Worm (Caenorhabditis elegans) whole organism, L1 larva: ENCODE results near the gene H03G16.1.

Experiments
- C16A3.4 ChIP-seq: fragments of 150-350 bp; optimal IDR thresholded peaks from 2 replicates; lab custom pipeline; 2014; ENCODE audit warnings: missing biosample characterization, missing genetic modification characterization
- ces-1 ChIP-seq: fragments of 150-350 bp; optimal IDR thresholded peaks from 2 replicates; lab custom pipeline; 2014; ENCODE audit warnings: missing biosample characterization, missing genetic modification reagents, missing genetic modification characterization
- dsc-1 ChIP-seq: sonication (generic microtip); optimal IDR thresholded peaks from 2 replicates; lab custom pipeline; 2016; ENCODE audit warnings: mild to moderate bottlenecking, missing genetic modification characterization, missing compliant biosample characterization
- efl-3 ChIP-seq: fragments of 200-800 bp; sonication (Bioruptor generic); optimal IDR thresholded peaks from 2 replicates; lab custom pipeline; 2018; ENCODE audit warnings: mild to moderate bottlenecking, missing genetic modification characterization, missing compliant biosample characterization
- fos-1 ChIP-seq: fragments of 150-350 bp; optimal IDR thresholded peaks from 2 replicates; lab custom pipeline; 2014; ENCODE audit warnings: missing biosample characterization, missing genetic modification characterization
- irx-1 ChIP-seq: sonication (generic microtip); optimal IDR thresholded peaks from 2 replicates; lab custom pipeline; 2016; ENCODE audit warnings: missing genetic modification characterization, missing compliant biosample characterization
- lin-13 ChIP-seq: fragments of 150-350 bp; optimal IDR thresholded peaks from 2 replicates; lab custom pipeline; 2014; ENCODE audit warnings: missing biosample characterization, missing genetic modification reagents, missing genetic modification characterization
- lin-14 ChIP-seq: fragments of 200-800 bp; sonication (Bioruptor generic); optimal IDR thresholded peaks from 2 replicates; lab custom pipeline; 2018; ENCODE audit warnings: mild to moderate bottlenecking, missing genetic modification characterization, moderate library complexity, missing compliant biosample characterization
- lin-39 ChIP-seq: fragments of 150-350 bp; optimal IDR thresholded peaks from 2 replicates; lab custom pipeline; 2014; ENCODE audit warnings: missing biosample characterization, missing genetic modification reagents, missing genetic modification characterization
- mep-1 ChIP-seq: fragments of 150-350 bp; optimal IDR thresholded peaks from 2 replicates; lab custom pipeline; 2014; ENCODE audit warnings: missing biosample characterization, missing genetic modification characterization
- nhr-19 ChIP-seq: fragments of 200-800 bp; sonication (Bioruptor generic); conservative IDR thresholded peaks from 2 replicates; pipeline ENCODE4 v1.3.6; 2022; ENCODE audit warnings: missing genetic modification characterization, missing compliant biosample characterization
- nhr-28 ChIP-seq: fragments of 150-350 bp; optimal IDR thresholded peaks from 2 replicates; lab custom pipeline; 2014; ENCODE audit warnings: missing biosample characterization, missing genetic modification characterization
- nhr-71 ChIP-seq: sonication (generic microtip); optimal IDR thresholded peaks from 2 replicates; lab custom pipeline; 2016; ENCODE audit warnings: mild to moderate bottlenecking, missing genetic modification characterization, moderate library complexity, missing compliant biosample characterization
- nhr-85 ChIP-seq: sonication (generic microtip); peaks from one replicate; lab custom pipeline; 2016; ENCODE audit warnings: missing genetic modification characterization, inconsistent platforms, missing compliant biosample characterization
- pqm-1 ChIP-seq: sonication (generic microtip); optimal IDR thresholded peaks from 3 replicates; lab custom pipeline; 2017; ENCODE audit warnings: missing biosample characterization, missing genetic modification characterization
- rnt-1 ChIP-seq: sonication (generic microtip); optimal IDR thresholded peaks from 2 replicates; lab custom pipeline; 2016; ENCODE audit warnings: mild to moderate bottlenecking, missing genetic modification characterization, moderate library complexity, missing compliant biosample characterization
- sox-4 ChIP-seq: sonication (generic microtip); optimal IDR thresholded peaks from 2 replicates; lab custom pipeline; 2016; ENCODE audit warnings: missing genetic modification characterization, missing compliant biosample characterization
- unc-62 ChIP-seq: fragments of 150-350 bp; optimal IDR thresholded peaks from 2 replicates; lab custom pipeline; 2014; ENCODE audit warnings: missing biosample characterization, missing genetic modification reagents, missing genetic modification characterization
- unc-86 ChIP-seq: sonication (generic microtip); optimal IDR thresholded peaks from 2 replicates; lab custom pipeline; 2016; ENCODE audit warnings: missing genetic modification characterization, missing compliant biosample characterization
- unc-98 ChIP-seq: fragments of 200-800 bp; sonication (Bioruptor generic); IDR thresholded peaks from 2 replicates; pipeline ENCODE4 v1.3.6; 2022; ENCODE audit warnings: missing genetic modification characterization, missing compliant biosample characterization

Gene H03G16.1

ce11 chrX:15103481-15103880 is 49.8 kb downstream of the H03G16.1 start:
- TF ChIP-seq mep-1: no peak
- no peak for TF ChIP-seq nhr-28
- TF ChIP-seq unc-62: no peak
- no peak for TF ChIP-seq dsc-1 (tag; lab: Kevin White, UChicago)
- no peak for TF ChIP-seq lin-14 (GFP tag; lab: Kevin White, UChicago)
- no peak for TF ChIP-seq sox-4
- TF ChIP-seq pqm-1: no peak
- TF ChIP-seq C16A3.4 (tag; lab: Kevin White, UChicago): no peak
- TF ChIP-seq lin-39: no peak
- no peak for TF ChIP-seq irx-1
- TF ChIP-seq fos-1 (tag; lab: Kevin White, UChicago): no peak
- no peak for TF ChIP-seq efl-3 (GFP tag; lab: Kevin White, UChicago)
- no peak for TF ChIP-seq unc-98 (GFP tag; lab: Robert Waterston, UW)
- no peak for TF ChIP-seq nhr-19 (GFP tag; lab: Robert Waterston, UW)
- no peak for TF ChIP-seq ces-1 (GFP tag; lab: Kevin White, UChicago)
- TF ChIP-seq nhr-71 (tag; lab: Kevin White, UChicago): no peak
- TF ChIP-seq unc-86 (tag; lab: Kevin White, UChicago): no peak
- TF ChIP-seq lin-13: no peak
- no peak for TF ChIP-seq rnt-1 (tag; lab: Kevin White, UChicago)
- TF ChIP-seq nhr-85 (tag; lab: Kevin White, UChicago): no peak
